Worm (Caenorhabditis elegans) whole organism, L2 larva: ENCODE data around the gene F35B12.9.

Source experiments
- C34F6.9 ChIP-seq: fragments of 150-350 bp; optimal IDR thresholded peaks from 2 replicates; lab custom pipeline; 2014; ENCODE audit warnings: missing biosample characterization, missing genetic modification characterization
- F13H6.1 ChIP-seq: sonication (generic microtip); optimal IDR thresholded peaks from 2 replicates; lab custom pipeline; 2016; ENCODE audit warnings: missing genetic modification characterization, missing compliant biosample characterization
- R02D3.7 ChIP-seq: fragments of 150-350 bp; optimal IDR thresholded peaks from 2 replicates; lab custom pipeline; 2014; ENCODE audit warnings: missing biosample characterization, missing genetic modification characterization
- Y55F3AM.14 ChIP-seq: fragments of 200-800 bp; sonication (Bioruptor generic); optimal IDR thresholded peaks from 2 replicates; lab custom pipeline; 2018; ENCODE audit warnings: mild to moderate bottlenecking, missing genetic modification characterization, missing compliant biosample characterization
- ZK546.5 ChIP-seq: sonication (generic microtip); optimal IDR thresholded peaks from 2 replicates; lab custom pipeline; 2017; ENCODE audit warnings: missing biosample characterization, missing genetic modification characterization
- alr-1 ChIP-seq: fragments of 150-350 bp; optimal IDR thresholded peaks from 2 replicates; lab custom pipeline; 2014; ENCODE audit warnings: missing biosample characterization, missing genetic modification characterization
- aly-2 ChIP-seq: fragments of 150-350 bp; optimal IDR thresholded peaks from 2 replicates; lab custom pipeline; 2014; ENCODE audit warnings: missing biosample characterization, missing genetic modification characterization
- ama-1 ChIP-seq: fragments of 150-350 bp; optimal IDR thresholded peaks from 2 replicates; lab custom pipeline; 2018; ENCODE audit warnings: inconsistent platforms
- blmp-1 ChIP-seq: sonication (generic microtip); optimal IDR thresholded peaks from 2 replicates; lab custom pipeline; 2017; ENCODE audit warnings: missing genetic modification characterization, mild to moderate bottlenecking, missing compliant biosample characterization, antibody characterized with exemption, moderate library complexity; ENCODE audit not compliant: insufficient read depth
- ceh-16 ChIP-seq: fragments of 150-350 bp; optimal IDR thresholded peaks from 2 replicates; lab custom pipeline; 2014; ENCODE audit warnings: missing biosample characterization, missing genetic modification characterization
- crh-2 ChIP-seq: sonication (generic microtip); optimal IDR thresholded peaks from 2 replicates; lab custom pipeline; 2017; ENCODE audit warnings: missing biosample characterization, missing genetic modification characterization
- egl-27 ChIP-seq: sonication (generic microtip); optimal IDR thresholded peaks from 3 replicates; lab custom pipeline; 2017; ENCODE audit warnings: missing biosample characterization, missing genetic modification reagents, missing genetic modification characterization
- elt-1 ChIP-seq: fragments of 150-350 bp; optimal IDR thresholded peaks from 2 replicates; lab custom pipeline; 2014; ENCODE audit warnings: missing biosample characterization, missing genetic modification characterization
- elt-3 ChIP-seq: sonication (generic microtip); optimal IDR thresholded peaks from 2 replicates; lab custom pipeline; 2017; ENCODE audit warnings: missing biosample characterization, missing genetic modification characterization
- fos-1 ChIP-seq: fragments of 150-350 bp; optimal IDR thresholded peaks from 2 replicates; lab custom pipeline; 2014; ENCODE audit warnings: missing biosample characterization, missing genetic modification characterization
- gmeb-1 ChIP-seq: fragments of 150-350 bp; optimal IDR thresholded peaks from 2 replicates; lab custom pipeline; 2014; ENCODE audit warnings: missing biosample characterization, missing genetic modification characterization
- lin-13 ChIP-seq: fragments of 150-350 bp; optimal IDR thresholded peaks from 2 replicates; lab custom pipeline; 2014; ENCODE audit warnings: missing biosample characterization, missing genetic modification reagents, missing genetic modification characterization
- lsy-2 ChIP-seq, 2 experiments: fragments of 150-350 bp in 1 of 2; sonication (generic microtip) in 1 of 2; optimal IDR thresholded peaks; 2 replicates each; lab custom pipeline; 2014 to 2017; ENCODE audit warnings: missing biosample characterization in 2 of 2, missing genetic modification characterization in 2 of 2
- mab-5 ChIP-seq: fragments of 150-350 bp; optimal IDR thresholded peaks from 2 replicates; lab custom pipeline; 2014; ENCODE audit warnings: missing biosample characterization, missing genetic modification characterization
- mbf-1 ChIP-seq: sonication (generic microtip); optimal IDR thresholded peaks from 2 replicates; lab custom pipeline; 2017; ENCODE audit warnings: missing biosample characterization, missing genetic modification characterization
- mdl-1 ChIP-seq, 2 experiments: fragments of 150-350 bp in 1 of 2; sonication (generic microtip) in 1 of 2; optimal IDR thresholded peaks; 2 replicates each; lab custom pipeline; 2017; ENCODE audit warnings: missing biosample characterization in 2 of 2, missing genetic modification characterization in 2 of 2
- nhr-11 ChIP-seq: fragments of 150-350 bp; optimal IDR thresholded peaks from 2 replicates; lab custom pipeline; 2014; ENCODE audit warnings: missing biosample characterization, missing genetic modification characterization
- nhr-12 ChIP-seq: fragments of 150-350 bp; optimal IDR thresholded peaks from 2 replicates; lab custom pipeline; 2014; ENCODE audit warnings: missing biosample characterization, missing genetic modification characterization
- nhr-129 ChIP-seq: fragments of 150-350 bp; optimal IDR thresholded peaks from 2 replicates; lab custom pipeline; 2014; ENCODE audit warnings: missing biosample characterization, missing genetic modification characterization
- nhr-23 ChIP-seq: fragments of 150-350 bp; optimal IDR thresholded peaks from 2 replicates; lab custom pipeline; 2014; ENCODE audit warnings: missing biosample characterization, missing genetic modification reagents, missing genetic modification characterization
- nhr-25 ChIP-seq: fragments of 150-350 bp; sonication (generic microtip); optimal IDR thresholded peaks from 3 replicates; lab custom pipeline; 2014; ENCODE audit warnings: missing biosample characterization, missing genetic modification characterization
- nhr-6 ChIP-seq: fragments of 150-350 bp; optimal IDR thresholded peaks from 2 replicates; lab custom pipeline; 2014; ENCODE audit warnings: missing biosample characterization, missing genetic modification characterization
- nhr-77 ChIP-seq: fragments of 150-350 bp; optimal IDR thresholded peaks from 2 replicates; lab custom pipeline; 2014; ENCODE audit warnings: missing biosample characterization, missing genetic modification characterization
- sem-4 ChIP-seq: fragments of 150-350 bp; optimal IDR thresholded peaks from 2 replicates; lab custom pipeline; 2014; ENCODE audit warnings: missing biosample characterization, missing genetic modification reagents, missing genetic modification characterization
- skn-1 ChIP-seq: sonication (generic microtip); optimal IDR thresholded peaks from 2 replicates; lab custom pipeline; 2017; ENCODE audit warnings: missing biosample characterization, missing genetic modification characterization
- sma-3 ChIP-seq: sonication (generic microtip); optimal IDR thresholded peaks from 2 replicates; lab custom pipeline; 2016; ENCODE audit warnings: missing genetic modification reagents, missing genetic modification characterization, missing compliant biosample characterization
- sma-9 ChIP-seq, 2 experiments: fragments of 150-350 bp in 1 of 2; sonication (generic microtip) in 1 of 2; optimal IDR thresholded peaks; 2 replicates each; lab custom pipeline; 2014 to 2016; ENCODE audit warnings: missing genetic modification characterization in 2 of 2, mild to moderate bottlenecking in 1 of 2, missing biosample characterization in 1 of 2, missing compliant biosample characterization in 1 of 2, missing genetic modification reagents in 1 of 2, moderate library complexity in 1 of 2
- snpc-4 ChIP-seq: fragments of 150-350 bp; optimal IDR thresholded peaks from 2 replicates; lab custom pipeline; 2014; ENCODE audit warnings: missing biosample characterization, missing genetic modification characterization
- unc-39 ChIP-seq: fragments of 150-350 bp; optimal IDR thresholded peaks from 2 replicates; lab custom pipeline; 2014; ENCODE audit warnings: missing biosample characterization, missing genetic modification characterization
- unc-55 ChIP-seq: fragments of 150-350 bp; sonication (generic microtip); optimal IDR thresholded peaks from 3 replicates; lab custom pipeline; 2014; ENCODE audit warnings: missing biosample characterization, missing genetic modification reagents, missing genetic modification characterization
- unc-62 ChIP-seq: fragments of 150-350 bp; optimal IDR thresholded peaks from 2 replicates; lab custom pipeline; 2014; ENCODE audit warnings: missing biosample characterization, missing genetic modification reagents, missing genetic modification characterization
- zag-1 ChIP-seq: fragments of 150-350 bp; optimal IDR thresholded peaks from 2 replicates; lab custom pipeline; 2014; ENCODE audit warnings: missing biosample characterization, missing genetic modification characterization
- ztf-11 ChIP-seq: sonication (generic microtip); optimal IDR thresholded peaks from 2 replicates; lab custom pipeline; 2017; ENCODE audit warnings: missing biosample characterization, missing genetic modification characterization
- ztf-4 ChIP-seq: fragments of 150-350 bp; optimal IDR thresholded peaks from 2 replicates; lab custom pipeline; 2014; ENCODE audit warnings: missing biosample characterization, missing genetic modification characterization

Gene F35B12.9

ce11 chrV:11644166-11644565 lies 43.2 kb downstream of the F35B12.9 start, which contains the start of gene bir-1 (continued):
- TF ChIP-seq C34F6.9: peak; percentile 91
- TF ChIP-seq lsy-2 (tag; optimal IDR thresholded peaks at IDR 0.05; lab: Kevin White, UChicago): peak in 1 of 2 experiments; percentile 77
- no peak for TF ChIP-seq ceh-16
- no peak for TF ChIP-seq aly-2
- peak; percentile 58 for TF ChIP-seq nhr-25 (tag; lab: Kevin White, UChicago)
- TF ChIP-seq ztf-4 (tag; lab: Kevin White, UChicago): no peak
- no peak for TF ChIP-seq ztf-11
- TF ChIP-seq mbf-1 (tag; lab: Kevin White, UChicago): no peak
- TF ChIP-seq snpc-4: no peak
- peak; percentile 46 for TF ChIP-seq sma-3 (GFP tag; lab: Kevin White, UChicago)
- TF ChIP-seq Y55F3AM.14 (GFP tag; lab: Kevin White, UChicago): no peak

- no peak for TF ChIP-seq nhr-12 (tag; lab: Kevin White, UChicago)
- TF ChIP-seq elt-1 (tag; lab: Kevin White, UChicago): no peak
- no peak for TF ChIP-seq nhr-23 (tag; lab: Kevin White, UChicago)
- no peak for TF ChIP-seq nhr-25 (tag; lab: Kevin White, UChicago)
- TF ChIP-seq ama-1 (lab: Kevin White, UChicago): no peak
- TF ChIP-seq nhr-6: no peak
- no peak for TF ChIP-seq zag-1
- no peak for TF ChIP-seq alr-1
- TF ChIP-seq fos-1 (tag; lab: Kevin White, UChicago): no peak
- no peak for TF ChIP-seq ztf-11
- TF ChIP-seq unc-55 (GFP tag; lab: Kevin White, UChicago): no peak
These were observed 44.3 kb downstream of the F35B12.9 start, which contains the start of gene skp-1 for ce11 chrV:11645244-11645643. Gene skp-1, plus strand, starts transcription at chrV:11645481.

ce11 chrV:11647821-11648220 lies 46.9 kb downstream of the F35B12.9 start:
- TF ChIP-seq ama-1 (lab: Kevin White, UChicago) (no peak), fos-1 (tag; lab: Kevin White, UChicago) (peak; percentile 19), nhr-12 (tag; lab: Kevin White, UChicago) (no peak), snpc-4 (no peak), sma-3 (GFP tag; lab: Kevin White, UChicago) (no peak), mbf-1 (tag; lab: Kevin White, UChicago) (no peak), F13H6.1 (no peak), sma-9 (GFP tag; optimal IDR thresholded peaks at IDR 0.05; lab: Kevin White, UChicago) (peak; percentile 43), sma-9 (tag; optimal IDR thresholded peaks at IDR 0.05; lab: Kevin White, UChicago) (no peak), ztf-4 (tag; lab: Kevin White, UChicago) (no peak), elt-3 (no peak), unc-55 (GFP tag; lab: Kevin White, UChicago) (no peak), ZK546.5 (tag; lab: Kevin White, UChicago) (no peak)
- TF ChIP-seq, all 48 proteins: peak for 2

ce11 chrV:11648435-11648834 lies 47.5 kb downstream of the F35B12.9 start:
- TF ChIP-seq elt-3 (no peak), mab-5 (tag; lab: Kevin White, UChicago) (no peak), sem-4 (tag; lab: Kevin White, UChicago) (no peak), skn-1 (tag; lab: Kevin White, UChicago) (peak; percentile 14), F13H6.1 (no peak), nhr-77 (tag; lab: Kevin White, UChicago) (no peak), blmp-1 (tag; lab: Kevin White, UChicago) (no peak), R02D3.7 (tag; lab: Kevin White, UChicago) (no peak), ZK546.5 (tag; lab: Kevin White, UChicago) (no peak), nhr-11 (tag; lab: Kevin White, UChicago) (no peak), nhr-12 (tag; lab: Kevin White, UChicago) (no peak), ama-1 (lab: Kevin White, UChicago) (no peak), nhr-129 (tag; lab: Kevin White, UChicago) (no peak), mdl-1 (tag; optimal IDR thresholded peaks at IDR 0.05; lab: Kevin White, UChicago) (no peak), zag-1 (no peak), egl-27 (tag; lab: Kevin White, UChicago) (no peak), fos-1 (tag; lab: Kevin White, UChicago) (peak; percentile 51), crh-2 (peak; percentile 56), unc-62 (no peak), unc-39 (no peak), ztf-4 (tag; lab: Kevin White, UChicago) (no peak), gmeb-1 (tag; lab: Kevin White, UChicago) (no peak), ceh-16 (no peak), Y55F3AM.14 (GFP tag; lab: Kevin White, UChicago) (no peak), sma-9 (GFP tag; optimal IDR thresholded peaks at IDR 0.05; lab: Kevin White, UChicago) (peak; percentile 84), sma-9 (tag; optimal IDR thresholded peaks at IDR 0.05; lab: Kevin White, UChicago) (no peak), sma-3 (GFP tag; lab: Kevin White, UChicago) (peak; percentile 27), aly-2 (no peak), lin-13 (GFP tag; lab: Kevin White, UChicago) (no peak), snpc-4 (no peak)
